Fruit fly (Drosophila melanogaster) whole organism, embryonic: ENCODE results near the gene mRpL40.

Experiments used
- ATbp ChIP-seq: fragments of 200-800 bp; sonication (Bioruptor generic); optimal IDR thresholded peaks from 2 replicates; lab custom pipeline; 2017; ENCODE audit warnings: missing biosample characterization, mild to moderate bottlenecking, missing genetic modification characterization, missing genetic modification reagents
- Asciz ChIP-seq: fragments of 200-800 bp; sonication (Bioruptor generic); optimal IDR thresholded peaks from 2 replicates; lab custom pipeline; 2017; ENCODE audit warnings: missing biosample characterization, mild to moderate bottlenecking, missing genetic modification characterization, missing genetic modification reagents
- Atf-2 ChIP-seq: fragments of 200-800 bp; sonication (Bioruptor generic); optimal IDR thresholded peaks from 2 replicates; lab custom pipeline; 2016; ENCODE audit warnings: missing biosample characterization, missing genetic modification characterization
- Atf3 ChIP-seq: fragments of 200-800 bp; sonication (Bioruptor generic); optimal IDR thresholded peaks from 3 replicates; lab custom pipeline; 2016; ENCODE audit warnings: missing biosample characterization, missing genetic modification characterization
- Atf6 ChIP-seq: fragments of 200-800 bp; sonication (Bioruptor generic); IDR thresholded peaks from 2 replicates; pipeline ENCODE4 v1.3.6; 2022; ENCODE audit warnings: missing biosample characterization, missing genetic modification characterization
- Bgb ChIP-seq: fragments of 200-800 bp; sonication (Bioruptor generic); IDR thresholded peaks from 2 replicates; pipeline ENCODE4 v1.3.6; 2022; ENCODE audit warnings: missing biosample characterization, missing genetic modification characterization; ENCODE audit not compliant: partially characterized antibody
- CG10209 ChIP-seq: fragments of 200-800 bp; sonication (Bioruptor generic); optimal IDR thresholded peaks from 3 replicates; lab custom pipeline; 2017; ENCODE audit warnings: missing biosample characterization, mild to moderate bottlenecking, missing genetic modification characterization, missing genetic modification reagents
- CG10267 ChIP-seq: fragments of 200-800 bp; sonication (Bioruptor generic); optimal IDR thresholded peaks from 2 replicates; lab custom pipeline; 2018; ENCODE audit warnings: missing biosample characterization, mild to moderate bottlenecking, missing genetic modification characterization, moderate library complexity
- CG12769 ChIP-seq: fragments of 200-800 bp; sonication (Bioruptor generic); optimal IDR thresholded peaks from 2 replicates; lab custom pipeline; 2019; ENCODE audit warnings: missing biosample characterization, mild to moderate bottlenecking, missing genetic modification characterization, moderate library complexity
- CG15696 ChIP-seq: fragments of 200-800 bp; sonication (Bioruptor generic); optimal IDR thresholded peaks from 2 replicates; lab custom pipeline; 2019; ENCODE audit warnings: missing biosample characterization, mild to moderate bottlenecking, missing genetic modification characterization, moderate library complexity
- CG17361 ChIP-seq: fragments of 200-800 bp; sonication (Bioruptor generic); IDR thresholded peaks from 3 replicates; pipeline ENCODE4 v1.3.6; 2022; ENCODE audit warnings: missing biosample characterization, missing genetic modification characterization
- CG17568 ChIP-seq: fragments of 200-800 bp; sonication (Bioruptor generic); optimal IDR thresholded peaks from 2 replicates; lab custom pipeline; 2018; ENCODE audit warnings: missing biosample characterization, mild to moderate bottlenecking, missing genetic modification characterization, moderate library complexity
- CG1832 ChIP-seq: fragments of 200-800 bp; sonication (Bioruptor generic); optimal IDR thresholded peaks from 2 replicates; lab custom pipeline; 2017; ENCODE audit warnings: missing biosample characterization, mild to moderate bottlenecking, missing genetic modification characterization, inconsistent platforms
- CG2202 ChIP-seq: fragments of 200-800 bp; sonication (Bioruptor generic); optimal IDR thresholded peaks from 2 replicates; lab custom pipeline; 2018; ENCODE audit warnings: missing biosample characterization, mild to moderate bottlenecking, missing genetic modification characterization
- CG3163 ChIP-seq: fragments of 200-800 bp; sonication (Bioruptor generic); optimal IDR thresholded peaks from 3 replicates; lab custom pipeline; 2016; ENCODE audit warnings: missing biosample characterization, missing genetic modification characterization
- CG32532 ChIP-seq: fragments of 200-800 bp; sonication (Bioruptor generic); IDR thresholded peaks from 2 replicates; pipeline ENCODE4 v1.3.6; 2022; ENCODE audit warnings: missing biosample characterization, missing genetic modification characterization
- CG34224 ChIP-seq: fragments of 200-800 bp; sonication (Bioruptor generic); IDR thresholded peaks from 3 replicates; pipeline ENCODE4 v1.3.6; 2022; ENCODE audit warnings: missing biosample characterization, missing genetic modification characterization; ENCODE audit not compliant: partially characterized antibody
- CG4730 ChIP-seq: fragments of 200-800 bp; sonication (Bioruptor generic); IDR thresholded peaks from 2 replicates; pipeline ENCODE4 v1.3.6; 2022; ENCODE audit warnings: missing biosample characterization, missing genetic modification characterization
- CG5180 ChIP-seq: fragments of 200-800 bp; sonication (Bioruptor generic); optimal IDR thresholded peaks from 3 replicates; lab custom pipeline; 2017; ENCODE audit warnings: missing biosample characterization, missing genetic modification characterization, mild to moderate bottlenecking, moderate library complexity, missing genetic modification reagents
- CG6813 ChIP-seq: fragments of 200-800 bp; sonication (Bioruptor generic); optimal IDR thresholded peaks from 2 replicates; lab custom pipeline; 2017; ENCODE audit warnings: missing biosample characterization, missing genetic modification characterization, mild to moderate bottlenecking, moderate library complexity, missing genetic modification reagents
- CG7928 ChIP-seq: fragments of 200-800 bp; sonication (Bioruptor generic); optimal IDR thresholded peaks from 2 replicates; lab custom pipeline; 2017; ENCODE audit warnings: missing biosample characterization, mild to moderate bottlenecking, missing genetic modification characterization
- CG8765 ChIP-seq: fragments of 200-800 bp; sonication (Bioruptor generic); IDR thresholded peaks from 2 replicates; pipeline ENCODE4 v1.3.6; 2022; ENCODE audit warnings: missing biosample characterization, missing genetic modification characterization
- CG9437 ChIP-seq: fragments of 200-800 bp; sonication (Bioruptor generic); optimal IDR thresholded peaks from 2 replicates; lab custom pipeline; 2018; ENCODE audit warnings: missing biosample characterization, mild to moderate bottlenecking, missing genetic modification characterization
- CG9932 ChIP-seq: fragments of 200-800 bp; sonication (Bioruptor generic); IDR thresholded peaks from 2 replicates; pipeline ENCODE4 v1.3.6; 2022; ENCODE audit warnings: missing biosample characterization, missing genetic modification characterization
- CoRest ChIP-seq: fragments of 200-800 bp; sonication (Bioruptor generic); optimal IDR thresholded peaks from 3 replicates; lab custom pipeline; 2018; ENCODE audit warnings: missing biosample characterization, mild to moderate bottlenecking, missing genetic modification characterization, moderate library complexity
- Dad ChIP-seq: fragments of 200-800 bp; sonication (Bioruptor generic); optimal IDR thresholded peaks from 3 replicates; lab custom pipeline; 2016; ENCODE audit warnings: missing biosample characterization, missing genetic modification characterization
- Dek ChIP-seq: fragments of 200-800 bp; sonication (Bioruptor generic); optimal IDR thresholded peaks from 3 replicates; lab custom pipeline; 2019; ENCODE audit warnings: missing biosample characterization, mild to moderate bottlenecking, missing genetic modification characterization, moderate library complexity
- E2f1 ChIP-seq: fragments of 200-800 bp; sonication (Bioruptor generic); IDR thresholded peaks from 2 replicates; pipeline ENCODE4 v1.3.6; 2022; ENCODE audit warnings: missing biosample characterization, missing genetic modification characterization
- Ets65A ChIP-seq: fragments of 200-800 bp; sonication (Bioruptor generic); peaks from one replicate; lab custom pipeline; 2016; ENCODE audit warnings: missing biosample characterization, missing genetic modification characterization
- Fer3 ChIP-seq: fragments of 200-800 bp; sonication (Bioruptor generic); optimal IDR thresholded peaks from 2 replicates; lab custom pipeline; 2018; ENCODE audit warnings: missing biosample characterization, mild to moderate bottlenecking, missing genetic modification characterization, moderate library complexity
- HHEX ChIP-seq: fragments of 200-800 bp; sonication (Bioruptor generic); optimal IDR thresholded peaks from 3 replicates; lab custom pipeline; 2017; ENCODE audit warnings: missing biosample characterization, mild to moderate bottlenecking, missing genetic modification characterization, missing genetic modification reagents
- Kr ChIP-seq: fragments of 200-800 bp; sonication (Bioruptor generic); optimal IDR thresholded peaks from 2 replicates; lab custom pipeline; 2017; ENCODE audit warnings: missing biosample characterization, mild to moderate bottlenecking, missing genetic modification characterization
- Mes4 ChIP-seq: fragments of 200-800 bp; sonication (Bioruptor generic); optimal IDR thresholded peaks from 2 replicates; lab custom pipeline; 2016; ENCODE audit warnings: missing biosample characterization, missing genetic modification characterization
- NC2α ChIP-seq: fragments of 200-800 bp; sonication (Bioruptor generic); optimal IDR thresholded peaks from 2 replicates; lab custom pipeline; 2016; ENCODE audit warnings: missing biosample characterization, missing genetic modification characterization
- Poxn ChIP-seq: fragments of 200-800 bp; sonication (Bioruptor generic); IDR thresholded peaks from 2 replicates; pipeline ENCODE4 v1.3.6; 2022; ENCODE audit warnings: missing biosample characterization, missing genetic modification characterization
- Rx ChIP-seq: fragments of 200-800 bp; sonication (Bioruptor generic); IDR thresholded peaks from 2 replicates; pipeline ENCODE4 v1.3.6; 2022; ENCODE audit warnings: missing biosample characterization, missing genetic modification characterization
- Sox100B ChIP-seq: fragments of 200-800 bp; sonication (Bioruptor generic); optimal IDR thresholded peaks from 3 replicates; lab custom pipeline; 2018; ENCODE audit warnings: missing biosample characterization, mild to moderate bottlenecking, missing genetic modification characterization
- Tbp ChIP-seq: fragments of >200 bp; optimal IDR thresholded peaks from 2 replicates; lab custom pipeline; 2018; ENCODE audit warnings: missing biosample characterization, missing genetic modification characterization
- Usf ChIP-seq: fragments of 200-800 bp; sonication (Bioruptor generic); optimal IDR thresholded peaks from 2 replicates; lab custom pipeline; 2017; ENCODE audit warnings: missing genotype, missing biosample characterization, missing genetic modification characterization
- Xbp1 ChIP-seq: fragments of 200-800 bp; sonication (Bioruptor generic); optimal IDR thresholded peaks from 3 replicates; lab custom pipeline; 2016; ENCODE audit warnings: missing biosample characterization, mild to moderate bottlenecking, missing genetic modification characterization
- ara ChIP-seq: fragments of 200-800 bp; sonication (Bioruptor generic); IDR thresholded peaks from 2 replicates; pipeline ENCODE4 v1.3.6; 2022; ENCODE audit warnings: missing biosample characterization, missing genetic modification characterization
- cas ChIP-seq: fragments of 200-800 bp; sonication (Bioruptor generic); IDR thresholded peaks from 2 replicates; pipeline ENCODE4 v1.3.6; 2022; ENCODE audit warnings: missing biosample characterization, missing genetic modification characterization
- ci ChIP-seq: fragments of 200-800 bp; sonication (Bioruptor generic); IDR thresholded peaks from 3 replicates; pipeline ENCODE4 v1.3.6; 2022; ENCODE audit warnings: missing biosample characterization, missing genetic modification characterization
- dan ChIP-seq: fragments of 200-800 bp; sonication (Bioruptor generic); IDR thresholded peaks from 2 replicates; pipeline ENCODE4 v1.3.6; 2022; ENCODE audit warnings: missing biosample characterization, missing genetic modification characterization
- mld ChIP-seq: fragments of 200-800 bp; sonication (Bioruptor generic); IDR thresholded peaks from 3 replicates; pipeline ENCODE4 v1.3.6; 2022; ENCODE audit warnings: missing biosample characterization, missing genetic modification characterization; ENCODE audit not compliant: partially characterized antibody
- phol ChIP-seq: fragments of 200-800 bp; sonication (Bioruptor generic); optimal IDR thresholded peaks from 3 replicates; lab custom pipeline; 2018; ENCODE audit warnings: missing biosample characterization, mild to moderate bottlenecking, missing genetic modification characterization, moderate library complexity
- rib ChIP-seq: fragments of 200-800 bp; sonication (Bioruptor generic); IDR thresholded peaks from 2 replicates; pipeline ENCODE4 v1.3.6; 2022; ENCODE audit warnings: missing biosample characterization, missing genetic modification characterization
- row ChIP-seq: fragments of 200-800 bp; sonication (Bioruptor generic); IDR thresholded peaks from 3 replicates; pipeline ENCODE4 v1.3.6; 2022; ENCODE audit warnings: missing biosample characterization, missing genetic modification characterization
- trh ChIP-seq: fragments of 200-800 bp; sonication (Bioruptor generic); optimal IDR thresholded peaks from 2 replicates; lab custom pipeline; 2016; ENCODE audit warnings: missing biosample characterization, missing genetic modification characterization
- unc-4 ChIP-seq: fragments of 200-800 bp; sonication (Bioruptor generic); IDR thresholded peaks from 2 replicates; pipeline ENCODE4 v1.3.6; 2022; ENCODE audit warnings: missing biosample characterization, missing genetic modification characterization; ENCODE audit not compliant: partially characterized antibody
- usp ChIP-seq: fragments of >200 bp; optimal IDR thresholded peaks from 2 replicates; lab custom pipeline; 2017; ENCODE audit warnings: missing biosample characterization, missing genetic modification characterization

mRpL40 gene

dm6 chr3R:11412371-11412770 lies 4.7 kb downstream of the mRpL40 start, which contains the start of gene Ipo9:
Ipo9 (plus strand) TSS chr3R:11412522.
- TF ChIP-seq CG9932 (GFP tag; lab: Robert Waterston, UW) (peak; percentile 14; the same call in 1 of the 2 replicates), CG10267 (tag; lab: Kevin White, UChicago) (peak; percentile 78), Bgb (GFP tag; lab: Robert Waterston, UW) (0 out of 2 replicates have a peak, but pooled peaks have one; percentile 8), CoRest (no peak), usp (GFP tag; lab: Kevin White, UChicago) (no peak), HHEX (GFP tag; lab: Kevin White, UChicago) (no peak), Atf-2 (GFP tag; lab: Kevin White, UChicago) (no peak), CG3163 (GFP tag; lab: Kevin White, UChicago) (no peak), Tbp (GFP tag; lab: Kevin White, UChicago) (no peak), Dek (tag; lab: Kevin White, UChicago) (no peak), CG12769 (no peak), CG10209 (GFP tag; lab: Kevin White, UChicago) (no peak), cas (GFP tag; lab: Robert Waterston, UW) (no peak), CG15696 (tag; lab: Kevin White, UChicago) (no peak), trh (GFP tag; lab: Kevin White, UChicago) (no peak), Usf (no peak), CG5180 (no peak), Kr (GFP tag; lab: Kevin White, UChicago) (no peak), Poxn (GFP tag; lab: Robert Waterston, UW) (no peak), CG6813 (GFP tag; lab: Kevin White, UChicago) (no peak), CG34224 (GFP tag; lab: Robert Waterston, UW) (peak; percentile 30; the same call in 1 of the 3 replicates), CG8765 (GFP tag; lab: Robert Waterston, UW) (no peak), CG4730 (GFP tag; lab: Robert Waterston, UW) (no peak), phol (tag; lab: Kevin White, UChicago) (no peak), ara (no peak), CG1832 (no peak), CG32532 (GFP tag; lab: Robert Waterston, UW) (peak; percentile 22; the same call in 1 of the 2 replicates), rib (GFP tag; lab: Robert Waterston, UW) (peak; percentile 79; the same call in 1 of the 2 replicates), unc-4 (GFP tag; lab: Robert Waterston, UW) (0 out of 2 replicates have a peak, but pooled peaks have one; percentile 33), ATbp (GFP tag; lab: Kevin White, UChicago) (no peak), ci (no peak), CG9437 (GFP tag; lab: Kevin White, UChicago) (no peak), mld (GFP tag; lab: Robert Waterston, UW) (0 out of 3 replicates have a peak, but pooled peaks have one; percentile 18), Dad (GFP tag; lab: Kevin White, UChicago) (no peak), Ets65A (GFP tag; lab: Kevin White, UChicago) (no peak), Fer3 (tag; lab: Kevin White, UChicago) (no peak), Mes4 (GFP tag; lab: Kevin White, UChicago) (no peak), Atf3 (no peak), Xbp1 (GFP tag; lab: Kevin White, UChicago) (no peak), E2f1 (GFP tag; lab: Robert Waterston, UW) (no peak), row (GFP tag; lab: Robert Waterston, UW) (peak; percentile 27; the same call in 2 of the 3 replicates), Asciz (no peak), Sox100B (GFP tag; lab: Kevin White, UChicago) (no peak), dan (GFP tag; lab: Robert Waterston, UW) (no peak), CG17568 (no peak), Rx (no peak), NC2α (no peak), CG17361 (GFP tag; lab: Robert Waterston, UW) (no peak), CG7928 (GFP tag; lab: Kevin White, UChicago) (no peak), CG2202 (tag; lab: Kevin White, UChicago) (no peak), Atf6 (GFP tag; lab: Robert Waterston, UW) (no peak)
